Worm (Caenorhabditis elegans) whole organism, L4 larva: Measurements from ENCODE around the gene afmd-1.
A peak's percentile ranks its signal among the peaks of the same experiment; 100 is the strongest.

Experiments
- ZK546.5 ChIP-seq, 2 experiments: sonication (generic microtip); optimal IDR thresholded peaks; 2 replicates each; lab custom pipeline; 2017; ENCODE audit warnings: missing biosample characterization in 2 of 2, missing genetic modification characterization in 2 of 2
- lim-7 ChIP-seq: fragments of 200-800 bp; sonication (Bioruptor generic); IDR thresholded peaks from 2 replicates; pipeline ENCODE4 v1.3.6; 2022; ENCODE audit warnings: missing genetic modification characterization, missing compliant biosample characterization
- lin-1 ChIP-seq: fragments of 200-800 bp; sonication (Bioruptor generic); IDR thresholded peaks from 2 replicates; pipeline ENCODE4 v1.3.6; 2022; ENCODE audit warnings: missing genetic modification reagents, missing genetic modification characterization, missing compliant biosample characterization
- lin-15B ChIP-seq: fragments of 150-350 bp; sonication (generic microtip); optimal IDR thresholded peaks from 3 replicates; lab custom pipeline; 2014; ENCODE audit warnings: missing biosample characterization, missing genetic modification characterization
- mdl-1 ChIP-seq, 2 experiments: fragments of 150-350 bp in 1 of 2; sonication (generic microtip) in 1 of 2; optimal IDR thresholded peaks; 2 replicates each; lab custom pipeline; 2014 to 2017; ENCODE audit warnings: missing biosample characterization in 2 of 2, missing genetic modification characterization in 2 of 2
- nhr-11 ChIP-seq: fragments of 150-350 bp; optimal IDR thresholded peaks from 2 replicates; lab custom pipeline; 2014; ENCODE audit warnings: missing biosample characterization, missing genetic modification characterization
- nhr-111 ChIP-seq: fragments of 200-800 bp; sonication (Bioruptor generic); optimal IDR thresholded peaks from 2 replicates; lab custom pipeline; 2018; ENCODE audit warnings: mild to moderate bottlenecking, missing genetic modification characterization, missing compliant biosample characterization
- nhr-77 ChIP-seq: fragments of 150-350 bp; optimal IDR thresholded peaks from 2 replicates; lab custom pipeline; 2014; ENCODE audit warnings: missing biosample characterization, missing genetic modification characterization
- pha-4 ChIP-seq, 2 experiments: fragments of 150-350 bp in 1 of 2; fragments of 200-800 bp in 1 of 2; sonication (Bioruptor generic) in 1 of 2; IDR thresholded peaks in 1 of 2; optimal IDR thresholded peaks in 1 of 2; 2 replicates each; pipeline versions ENCODE4 v1.3.6 to Lab custom; 2014 to 2022; ENCODE audit warnings: missing genetic modification characterization in 2 of 2, missing genetic modification reagents in 2 of 2, missing biosample characterization in 1 of 2, missing compliant biosample characterization in 1 of 2
- unc-130 ChIP-seq: sonication (generic microtip); optimal IDR thresholded peaks from 2 replicates; lab custom pipeline; 2016; ENCODE audit warnings: missing genetic modification reagents, missing genetic modification characterization, missing compliant biosample characterization
- unc-62 ChIP-seq, 3 experiments: fragments of 150-350 bp in 1 of 3; sonication (generic microtip); optimal IDR thresholded peaks in 2 of 3; peaks in 1 of 3; 1 replicate in 1 of 3; 2 replicates in 2 of 3; lab custom pipeline; 2014 to 2017; ENCODE audit warnings: missing biosample characterization in 3 of 3, missing genetic modification characterization in 3 of 3, missing genetic modification reagents in 3 of 3, missing genotype in 1 of 3
- zag-1 ChIP-seq: fragments of 150-350 bp; optimal IDR thresholded peaks from 2 replicates; lab custom pipeline; 2014; ENCODE audit warnings: missing biosample characterization, missing genetic modification characterization
- ztf-7 ChIP-seq: fragments of 150-350 bp; optimal IDR thresholded peaks from 2 replicates; lab custom pipeline; 2014; ENCODE audit warnings: missing biosample characterization, missing genetic modification characterization

DNA sequence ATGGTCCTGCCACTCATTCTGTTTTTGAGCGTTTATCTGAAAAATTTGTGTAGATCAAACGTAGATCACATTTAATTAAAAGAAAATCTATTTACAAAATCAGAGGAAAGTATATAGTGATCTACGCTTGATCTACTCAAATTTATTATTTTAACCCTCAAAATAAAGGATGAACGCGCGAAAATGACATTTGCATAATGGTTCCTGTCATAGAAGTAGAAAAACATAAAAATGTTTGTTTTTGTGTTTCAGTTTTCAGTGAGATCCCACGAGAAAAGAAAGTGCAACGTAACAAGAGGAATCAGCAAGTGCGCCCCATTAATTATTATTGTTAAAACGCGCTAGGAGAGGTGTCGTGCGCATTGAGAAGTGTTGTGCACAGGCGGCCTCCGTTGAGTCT is 32.7 kb upstream of the afmd-1 start:
- TF ChIP-seq ztf-7 (tag; lab: Kevin White, UChicago) (no peak), lim-7 (GFP tag; lab: Robert Waterston, UW) (no peak), unc-62 (GFP tag; optimal IDR thresholded peaks at IDR 0.05 in 1 of 2; lab: Kevin White, UChicago) (peak in 1 of 2 experiments; percentile 54), unc-62 (tag; optimal IDR thresholded peaks at IDR 0.05; lab: Kevin White, UChicago) (no peak), pha-4 (GFP tag; IDR thresholded peaks at IDR 0.05; lab: Robert Waterston, UW) (no peak), pha-4 (tag; optimal IDR thresholded peaks at IDR 0.05; lab: Kevin White, UChicago) (no peak), zag-1 (tag; lab: Kevin White, UChicago) (no peak), unc-130 (no peak), nhr-11 (no peak), lin-1 (GFP tag; lab: Robert Waterston, UW) (no peak), mdl-1 (tag; optimal IDR thresholded peaks at IDR 0.05; lab: Kevin White, UChicago) (no peak), ZK546.5 (tag; optimal IDR thresholded peaks at IDR 0.05; lab: Kevin White, UChicago) (no peak), lin-15B (tag; lab: Kevin White, UChicago) (no peak), nhr-111 (no peak), nhr-77 (no peak)
